Fruit fly (Drosophila melanogaster): Measurements from ENCODE around the gene CG13474.

CG13474 gene

DNA sequence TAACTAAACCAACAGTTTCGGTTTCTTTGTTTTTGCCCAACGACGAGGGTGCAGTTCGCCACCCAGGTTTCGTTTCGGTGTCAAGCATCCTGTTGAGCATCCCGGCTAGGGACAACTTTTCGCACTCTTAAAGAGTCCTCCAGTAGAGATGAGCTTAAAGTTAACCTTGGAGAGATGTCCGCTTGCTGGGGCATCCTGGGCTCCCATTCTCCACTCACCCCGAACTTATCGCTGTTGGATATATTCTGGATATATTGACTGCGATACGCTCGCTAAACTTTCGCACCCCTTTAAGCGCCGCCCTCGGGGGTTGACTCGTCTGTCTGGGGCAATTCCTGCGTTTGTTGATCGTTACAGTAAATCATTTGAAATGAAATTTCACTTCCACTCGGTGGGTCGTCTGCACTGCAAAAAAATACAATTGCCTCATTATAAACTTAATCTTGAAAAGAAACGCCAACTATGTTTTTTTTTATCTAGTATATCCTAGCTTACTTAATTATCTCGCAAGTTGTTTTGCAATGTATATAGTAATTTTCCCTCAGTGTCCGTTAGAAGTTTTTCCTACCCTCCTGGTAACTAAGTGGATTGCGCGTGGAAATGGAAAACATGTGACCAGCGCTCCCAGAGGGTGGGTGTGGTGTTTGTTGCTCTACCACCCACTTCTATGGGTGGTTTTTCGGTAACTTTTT lies 35.2 kb downstream of the CG13474 start (continued):
- TF ChIP-seq CG18262 (tag; optimal IDR thresholded peaks at IDR 0.05) (peak; percentile 79), ERR (GFP tag; optimal IDR thresholded peaks at IDR 0.05) (peak; percentile 58), ac (GFP tag; optimal IDR thresholded peaks at IDR 0.05) (no peak), CG7786 (GFP tag; optimal IDR thresholded peaks at IDR 0.05) (peak; percentile 79), Meics (GFP tag; optimal IDR thresholded peaks at IDR 0.05) (peak; percentile 83), Taf1 (GFP tag; IDR thresholded peaks at IDR 0.05) (peak; percentile 51; the same call in 1 of the 2 replicates), Oaz (GFP tag; IDR thresholded peaks at IDR 0.05) (peak; percentile 75), CG11247 (GFP tag; IDR thresholded peaks at IDR 0.05) (peak; percentile 82), seq (GFP tag; IDR thresholded peaks at IDR 0.05) (peak; percentile 89), Bgb (GFP tag; IDR thresholded peaks at IDR 0.05; ENCODE audit: partially characterized antibody) (no peak), CG6813 (GFP tag; optimal IDR thresholded peaks at IDR 0.05) (peak; percentile 82), CG10959 (GFP tag; IDR thresholded peaks at IDR 0.05) (peak; percentile 59), CG14441 (GFP tag; IDR thresholded peaks at IDR 0.05) (peak; percentile 87), CG14050 (GFP tag; IDR thresholded peaks at IDR 0.05) (peak; percentile 62), sr (GFP tag; IDR thresholded peaks at IDR 0.05) (peak; percentile 68; the same call in 2 of the 3 replicates), Usf (GFP tag; optimal IDR thresholded peaks at IDR 0.05) (peak; percentile 19), CG8281 (tag; optimal IDR thresholded peaks at IDR 0.05) (peak; percentile 45), CG1603 (tag; optimal IDR thresholded peaks at IDR 0.05) (peak; percentile 76), Aef1 (GFP tag; IDR thresholded peaks at IDR 0.05) (peak; percentile 76), TFAM (GFP tag; optimal IDR thresholded peaks at IDR 0.05) (peak; percentile 57), crc (GFP tag; optimal IDR thresholded peaks at IDR 0.05) (peak; percentile 64), Mad (GFP tag; optimal IDR thresholded peaks at IDR 0.05) (peak; percentile 62), pho (GFP tag; optimal IDR thresholded peaks at IDR 0.05) (peak; percentile 69), ash1 (GFP tag; optimal IDR thresholded peaks at IDR 0.05) (no peak), kay (GFP tag; optimal IDR thresholded peaks at IDR 0.05) (peak; percentile 50), CG17612 (GFP tag; IDR thresholded peaks at IDR 0.05) (0 out of 2 replicates have a peak, but pooled peaks have one; percentile 16), CG7928 (GFP tag; optimal IDR thresholded peaks at IDR 0.05) (peak; percentile 12), otp (GFP tag; IDR thresholded peaks at IDR 0.05) (peak; percentile 75), ab (GFP tag; optimal IDR thresholded peaks at IDR 0.05) (no peak), dmrt99B (tag; optimal IDR thresholded peaks at IDR 0.05) (peak; percentile 83), wek (GFP tag; optimal IDR thresholded peaks at IDR 0.05) (peak; percentile 35), CG11093 (GFP tag; IDR thresholded peaks at IDR 0.05) (peak; percentile 67), CG11560 (tag; IDR thresholded peaks at IDR 0.05) (peak; percentile 56; the same call in 1 of the 3 replicates), Med (GFP tag) (peak; percentile 94), HLH3B (GFP tag; IDR thresholded peaks at IDR 0.05) (peak; percentile 82), Stat92E (GFP tag; optimal IDR thresholded peaks at IDR 0.05) (no peak), shn (GFP tag; optimal IDR thresholded peaks at IDR 0.05) (peak; percentile 66), sim (GFP tag; IDR thresholded peaks at IDR 0.05) (peak; percentile 41; the same call in 1 of the 2 replicates), CG6654 (GFP tag; optimal IDR thresholded peaks at IDR 0.05) (no peak), C15 (GFP tag; IDR thresholded peaks at IDR 0.05) (no peak; the same call in 2 of the 3 replicates), Jarid2 (GFP tag; optimal IDR thresholded peaks at IDR 0.05) (no peak), Bteb2 (GFP tag; optimal IDR thresholded peaks at IDR 0.05) (peak; percentile 71), CG12155 (GFP tag; optimal IDR thresholded peaks at IDR 0.05) (peak; percentile 51), CG1792 (GFP tag; optimal IDR thresholded peaks at IDR 0.05) (peak; percentile 78), Dad (GFP tag; optimal IDR thresholded peaks at IDR 0.05) (peak; percentile 81), Hr51 (GFP tag; optimal IDR thresholded peaks at IDR 0.05) (peak; percentile 76 to 85), NFAT (GFP tag; IDR thresholded peaks at IDR 0.05) (peak; percentile 66), crp (GFP tag; optimal IDR thresholded peaks at IDR 0.05) (peak in 1 of 2 experiments; percentile 34), aop (GFP tag; IDR thresholded peaks at IDR 0.05) (no peak)

All from whole organism, embryonic.